Fruit fly (Drosophila melanogaster) whole organism: ENCODE data around the gene CG4860.

ENCODE experiments used
- CG8478 ChIP-seq: fragments of >200 bp; optimal IDR thresholded peaks from 2 replicates; lab custom pipeline; 2018; ENCODE audit warnings: inconsistent platforms
- Dll ChIP-seq: fragments of >200 bp; optimal IDR thresholded peaks from 2 replicates; lab custom pipeline; 2017
- pan ChIP-seq: fragments of >200 bp; optimal IDR thresholded peaks from 2 replicates; lab custom pipeline; 2017
- usp ChIP-seq: fragments of >200 bp; optimal IDR thresholded peaks from 2 replicates; lab custom pipeline; 2017; ENCODE audit warnings: missing biosample characterization, missing genetic modification characterization, mixed read lengths

dm6 chr3R:12229113-12229512, 7.8 kb upstream of the CG4860 start, which contains the start of gene CG3916:
- TF ChIP-seq pan (lab: Kevin White, UChicago) (no peak), usp (no peak), Dll (lab: Kevin White, UChicago) (no peak), CG8478 (lab: Kevin White, UChicago) (no peak)
